Fruit fly (Drosophila melanogaster) whole organism, prepupa: ENCODE results near the gene galla-2.

Source experiments
- Blimp-1 ChIP-seq: fragments of 200-800 bp; sonication (Bioruptor generic); optimal IDR thresholded peaks from 3 replicates; lab custom pipeline; 2017; ENCODE audit warnings: missing biosample characterization, missing genetic modification characterization, mild to moderate bottlenecking, moderate library complexity, missing genetic modification reagents
- CG10631 ChIP-seq: fragments of 200-800 bp; sonication (Bioruptor generic); optimal IDR thresholded peaks from 2 replicates; lab custom pipeline; 2016; ENCODE audit warnings: missing biosample characterization, missing genetic modification characterization
- CG10669 ChIP-seq: fragments of 200-800 bp; sonication (Bioruptor generic); optimal IDR thresholded peaks from 3 replicates; lab custom pipeline; 2018; ENCODE audit warnings: missing biosample characterization, mild to moderate bottlenecking, missing genetic modification characterization, moderate library complexity
- CG11294 ChIP-seq: fragments of 200-800 bp; sonication (Bioruptor generic); IDR thresholded peaks from 2 replicates; pipeline ENCODE4 v1.3.6; 2022; ENCODE audit warnings: missing biosample characterization, missing genetic modification characterization
- CG11762 ChIP-seq: fragments of 200-800 bp; sonication (Bioruptor generic); optimal IDR thresholded peaks from 3 replicates; lab custom pipeline; 2016; ENCODE audit warnings: missing biosample characterization, missing genetic modification characterization; ENCODE audit not compliant: insufficient read depth
- CG11902 ChIP-seq: fragments of 200-800 bp; sonication (Bioruptor generic); optimal IDR thresholded peaks from 3 replicates; lab custom pipeline; 2016; ENCODE audit warnings: missing biosample characterization, missing genetic modification characterization
- CG15336 ChIP-seq: fragments of 200-800 bp; sonication (Bioruptor generic); IDR thresholded peaks from 2 replicates; pipeline ENCODE4 v1.3.6; 2022; ENCODE audit warnings: missing biosample characterization, missing genetic modification characterization
- CG1621 ChIP-seq: fragments of 200-800 bp; sonication (Bioruptor generic); optimal IDR thresholded peaks from 3 replicates; lab custom pipeline; 2018; ENCODE audit warnings: missing biosample characterization, mild to moderate bottlenecking, missing genetic modification characterization
- CG16779 ChIP-seq: fragments of 200-800 bp; sonication (Bioruptor generic); optimal IDR thresholded peaks from 3 replicates; lab custom pipeline; 2017; ENCODE audit warnings: missing biosample characterization, mild to moderate bottlenecking, missing genetic modification characterization
- CG31627 ChIP-seq: fragments of 200-800 bp; sonication (Bioruptor generic); optimal IDR thresholded peaks from 3 replicates; lab custom pipeline; 2016; ENCODE audit warnings: missing biosample characterization, missing genetic modification characterization
- CG32006 ChIP-seq: fragments of 200-800 bp; sonication (Bioruptor generic); optimal IDR thresholded peaks from 3 replicates; lab custom pipeline; 2017; ENCODE audit warnings: missing biosample characterization, mild to moderate bottlenecking, missing genetic modification characterization
- CG34406 ChIP-seq: fragments of 200-800 bp; sonication (Bioruptor generic); optimal IDR thresholded peaks from 3 replicates; lab custom pipeline; 2016; ENCODE audit warnings: missing biosample characterization, missing genetic modification characterization
- CG3919 ChIP-seq: fragments of 200-800 bp; sonication (Bioruptor generic); optimal IDR thresholded peaks from 3 replicates; lab custom pipeline; 2016; ENCODE audit warnings: missing biosample characterization, missing genetic modification characterization
- CG4318 ChIP-seq: fragments of 200-800 bp; sonication (Bioruptor generic); optimal IDR thresholded peaks from 3 replicates; lab custom pipeline; 2017; ENCODE audit warnings: missing biosample characterization, mild to moderate bottlenecking, missing genetic modification characterization
- CG6163 ChIP-seq: fragments of 200-800 bp; sonication (Bioruptor generic); IDR thresholded peaks from 3 replicates; pipeline ENCODE4 v1.3.6; 2022; ENCODE audit warnings: missing biosample characterization, missing genetic modification characterization
- CG6276 ChIP-seq: fragments of 200-800 bp; sonication (Bioruptor generic); optimal IDR thresholded peaks from 2 replicates; lab custom pipeline; 2017; ENCODE audit warnings: missing biosample characterization, mild to moderate bottlenecking, missing genetic modification characterization
- CG6792 ChIP-seq: fragments of 200-800 bp; sonication (Bioruptor generic); optimal IDR thresholded peaks from 3 replicates; lab custom pipeline; 2016; ENCODE audit warnings: missing biosample characterization, missing genetic modification characterization
- CG6808 ChIP-seq: fragments of 200-800 bp; sonication (Bioruptor generic); optimal IDR thresholded peaks from 3 replicates; lab custom pipeline; 2017; ENCODE audit warnings: missing biosample characterization, missing genetic modification characterization, mild to moderate bottlenecking, moderate library complexity, missing genetic modification reagents
- CG6854 ChIP-seq: fragments of 200-800 bp; sonication (Bioruptor generic); optimal IDR thresholded peaks from 2 replicates; lab custom pipeline; 2017; ENCODE audit warnings: missing biosample characterization, mild to moderate bottlenecking, missing genetic modification characterization
- CG7368 ChIP-seq: fragments of 200-800 bp; sonication (Bioruptor generic); optimal IDR thresholded peaks from 3 replicates; lab custom pipeline; 2016; ENCODE audit warnings: missing biosample characterization, missing genetic modification characterization
- CG8119 ChIP-seq: fragments of 200-800 bp; sonication (Bioruptor generic); IDR thresholded peaks from 3 replicates; pipeline ENCODE4 v1.3.6; 2022; ENCODE audit warnings: missing biosample characterization, missing genetic modification characterization
- CG8319 ChIP-seq: fragments of 200-800 bp; sonication (Bioruptor generic); optimal IDR thresholded peaks from 3 replicates; lab custom pipeline; 2016; ENCODE audit warnings: missing biosample characterization, missing genetic modification characterization
- CG8632 ChIP-seq: fragments of 200-800 bp; sonication (Bioruptor generic); optimal IDR thresholded peaks from 3 replicates; lab custom pipeline; 2016; ENCODE audit warnings: missing biosample characterization, missing genetic modification characterization
- Eip75B ChIP-seq: fragments of 200-800 bp; sonication (Bioruptor generic); optimal IDR thresholded peaks from 3 replicates; lab custom pipeline; 2016; ENCODE audit warnings: missing biosample characterization, missing genetic modification characterization
- Eip78C ChIP-seq: fragments of 200-800 bp; sonication (Bioruptor generic); peaks from one replicate; lab custom pipeline; 2016; ENCODE audit warnings: missing biosample characterization, missing genetic modification characterization
- Eip93F ChIP-seq: fragments of 200-800 bp; sonication (Bioruptor generic); optimal IDR thresholded peaks from 2 replicates; lab custom pipeline; 2016; ENCODE audit warnings: missing biosample characterization, mild to moderate bottlenecking, missing genetic modification characterization
- Ets21C ChIP-seq: fragments of 200-800 bp; sonication (Bioruptor generic); optimal IDR thresholded peaks from 3 replicates; lab custom pipeline; 2016; ENCODE audit warnings: missing biosample characterization, missing genetic modification characterization
- Ets96B ChIP-seq: fragments of 200-800 bp; optimal IDR thresholded peaks from 2 replicates; lab custom pipeline; 2019; ENCODE audit warnings: missing biosample characterization, mild to moderate bottlenecking, missing genetic modification characterization, moderate library complexity
- Gug ChIP-seq: fragments of 200-800 bp; sonication (Bioruptor generic); IDR thresholded peaks from 2 replicates; pipeline ENCODE4 v1.3.6; 2022; ENCODE audit warnings: missing biosample characterization, missing genetic modification characterization
- Hr38 ChIP-seq: sonication (Bioruptor generic); optimal IDR thresholded peaks from 2 replicates; lab custom pipeline; 2016; ENCODE audit warnings: missing biosample characterization, missing genetic modification characterization
- Hr39 ChIP-seq: fragments of 200-800 bp; sonication (Bioruptor generic); optimal IDR thresholded peaks from 2 replicates; lab custom pipeline; 2016; ENCODE audit warnings: missing biosample characterization, missing genetic modification characterization
- Hr4 ChIP-seq: fragments of 200-800 bp; sonication (Bioruptor generic); optimal IDR thresholded peaks from 3 replicates; lab custom pipeline; 2016; ENCODE audit warnings: missing biosample characterization, missing genetic modification characterization
- Lpt ChIP-seq: fragments of 200-800 bp; sonication (Bioruptor generic); optimal IDR thresholded peaks from 3 replicates; lab custom pipeline; 2016; ENCODE audit warnings: missing biosample characterization, missing genetic modification characterization
- OdsH ChIP-seq: fragments of 200-800 bp; sonication (Bioruptor generic); optimal IDR thresholded peaks from 3 replicates; lab custom pipeline; 2016; ENCODE audit warnings: missing biosample characterization, missing genetic modification characterization
- Smox ChIP-seq: fragments of 200-800 bp; sonication (Bioruptor generic); optimal IDR thresholded peaks from 3 replicates; lab custom pipeline; 2016; ENCODE audit warnings: missing biosample characterization, missing genetic modification characterization
- Sox102F ChIP-seq: fragments of 200-800 bp; sonication (Bioruptor generic); optimal IDR thresholded peaks from 2 replicates; lab custom pipeline; 2016; ENCODE audit warnings: missing biosample characterization, mild to moderate bottlenecking, missing genetic modification characterization
- Sox14 ChIP-seq: fragments of 200-800 bp; sonication (Bioruptor generic); optimal IDR thresholded peaks from 3 replicates; lab custom pipeline; 2016; ENCODE audit warnings: missing biosample characterization, missing genetic modification characterization
- Sox15 ChIP-seq: fragments of 200-800 bp; sonication (Bioruptor generic); optimal IDR thresholded peaks from 3 replicates; lab custom pipeline; 2016; ENCODE audit warnings: missing biosample characterization, missing genetic modification characterization
- achi ChIP-seq: fragments of 200-800 bp; sonication (Bioruptor generic); optimal IDR thresholded peaks from 3 replicates; lab custom pipeline; 2016; ENCODE audit warnings: missing biosample characterization, missing genetic modification characterization
- acj6 ChIP-seq: fragments of 200-800 bp; sonication (Bioruptor generic); optimal IDR thresholded peaks from 3 replicates; lab custom pipeline; 2016; ENCODE audit warnings: missing biosample characterization, missing genetic modification characterization
- cyc ChIP-seq: fragments of 200-800 bp; sonication (Bioruptor generic); optimal IDR thresholded peaks from 3 replicates; lab custom pipeline; 2016; ENCODE audit warnings: missing biosample characterization, missing genetic modification characterization
- dac ChIP-seq: fragments of 200-800 bp; sonication (Bioruptor generic); optimal IDR thresholded peaks from 2 replicates; lab custom pipeline; 2017; ENCODE audit warnings: missing biosample characterization, mild to moderate bottlenecking, missing genetic modification characterization
- dsx ChIP-seq: fragments of 200-800 bp; optimal IDR thresholded peaks from 3 replicates; lab custom pipeline; 2019; ENCODE audit warnings: missing biosample characterization, mild to moderate bottlenecking, missing genetic modification characterization, moderate library complexity; ENCODE audit not compliant: poor library complexity, severe bottlenecking
- eg ChIP-seq: fragments of 200-800 bp; sonication (Bioruptor generic); IDR thresholded peaks from 3 replicates; pipeline ENCODE4 v1.3.6; 2022; ENCODE audit warnings: missing biosample characterization, missing genetic modification characterization
- esn ChIP-seq: fragments of 200-800 bp; sonication (Bioruptor generic); optimal IDR thresholded peaks from 2 replicates; lab custom pipeline; 2016; ENCODE audit warnings: missing biosample characterization, mild to moderate bottlenecking, missing genetic modification characterization, moderate library complexity
- fd85E ChIP-seq: fragments of 200-800 bp; sonication (Bioruptor generic); optimal IDR thresholded peaks from 3 replicates; lab custom pipeline; 2016; ENCODE audit warnings: missing biosample characterization, missing genetic modification characterization
- pdm3 ChIP-seq: fragments of 200-800 bp; sonication (Bioruptor generic); optimal IDR thresholded peaks from 3 replicates; lab custom pipeline; 2016; ENCODE audit warnings: missing biosample characterization, missing genetic modification characterization
- salr ChIP-seq, 2 experiments: fragments of 200-800 bp; sonication (Bioruptor generic); optimal IDR thresholded peaks; 3 replicates each; lab custom pipeline; 2016 to 2018; ENCODE audit warnings: missing biosample characterization in 2 of 2, missing genetic modification characterization in 2 of 2, mild to moderate bottlenecking in 1 of 2
- spab ChIP-seq: fragments of 200-800 bp; sonication (Bioruptor generic); optimal IDR thresholded peaks from 2 replicates; lab custom pipeline; 2017; ENCODE audit warnings: missing biosample characterization, mild to moderate bottlenecking, missing genetic modification characterization, missing genetic modification reagents
- topi ChIP-seq: fragments of 200-800 bp; sonication (Bioruptor generic); optimal IDR thresholded peaks from 3 replicates; lab custom pipeline; 2016; ENCODE audit warnings: missing biosample characterization, missing genetic modification characterization
- vri ChIP-seq: fragments of 200-800 bp; sonication (Bioruptor generic); optimal IDR thresholded peaks from 3 replicates; lab custom pipeline; 2016; ENCODE audit warnings: missing biosample characterization, mild to moderate bottlenecking, missing genetic modification characterization

galla-2 gene

DNA sequence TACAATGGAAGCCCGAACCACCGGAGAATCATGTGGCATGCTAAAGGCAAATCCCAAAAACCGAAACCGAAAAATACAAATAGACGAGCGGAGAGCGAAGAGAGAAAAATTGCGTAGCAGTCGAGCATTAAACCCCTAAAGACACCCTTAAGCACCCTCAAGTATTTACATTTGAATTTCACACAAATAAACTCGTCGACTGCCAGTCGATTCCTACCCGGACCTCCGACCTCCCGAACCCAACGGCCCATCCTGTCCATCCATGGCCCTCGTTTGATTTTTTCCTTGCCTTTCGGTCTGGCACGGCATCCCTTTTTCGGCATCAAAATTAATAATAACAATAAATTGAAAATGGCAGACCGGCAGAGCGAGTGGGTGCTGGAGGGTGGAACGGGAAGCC lies 39.9 kb upstream of the galla-2 start:
- no peak for TF ChIP-seq esn
- TF ChIP-seq OdsH: no peak
- no peak for TF ChIP-seq Ets21C (GFP tag; lab: Kevin White, UChicago)

DNA sequence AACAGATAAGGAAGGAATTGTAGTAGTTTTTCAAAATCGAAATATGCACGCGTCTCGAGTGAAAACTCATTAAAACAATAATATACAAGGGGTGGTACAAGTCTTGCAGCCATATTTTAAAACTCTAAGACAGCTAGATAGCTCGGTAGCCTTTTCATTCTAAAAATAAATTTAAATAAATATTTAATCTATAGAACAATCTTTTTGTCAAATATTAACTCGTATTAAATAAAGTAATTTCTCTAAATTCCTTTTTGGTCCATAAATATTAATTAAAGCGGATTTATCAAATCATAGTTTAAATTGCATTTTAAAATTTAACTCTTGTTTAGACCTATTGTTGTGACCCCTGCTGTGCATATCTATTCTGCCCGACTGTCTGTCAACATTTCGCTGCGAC lies 39.4 kb upstream of the galla-2 start:
- TF ChIP-seq cyc (no peak), CG31627 (GFP tag; lab: Kevin White, UChicago) (no peak), CG11902 (GFP tag; lab: Kevin White, UChicago) (no peak), CG7368 (GFP tag; lab: Kevin White, UChicago) (no peak), CG4318 (GFP tag; lab: Kevin White, UChicago) (peak; percentile 13), fd85E (no peak), Eip75B (GFP tag; lab: Kevin White, UChicago) (no peak), OdsH (peak; percentile 39), CG10669 (GFP tag; lab: Kevin White, UChicago) (peak; percentile 34), CG10631 (peak; percentile 44), pdm3 (no peak), Hr38 (GFP tag; lab: Kevin White, UChicago) (no peak), CG1621 (tag; lab: Kevin White, UChicago) (no peak), Smox (GFP tag; lab: Kevin White, UChicago) (no peak), CG11762 (GFP tag; lab: Kevin White, UChicago) (no peak), acj6 (peak; percentile 43), Blimp-1 (no peak), Sox15 (peak; percentile 4), CG8119 (no peak), Gug (GFP tag; lab: Robert Waterston, UW) (no peak), CG34406 (GFP tag; lab: Kevin White, UChicago) (peak; percentile 35), vri (GFP tag; lab: Kevin White, UChicago) (no peak), CG15336 (GFP tag; lab: Robert Waterston, UW) (0 out of 2 replicates have a peak, but pooled peaks have one; percentile 17), CG6808 (GFP tag; lab: Kevin White, UChicago) (peak; percentile 18), CG16779 (peak; percentile 7), CG3919 (no peak), CG32006 (GFP tag; lab: Kevin White, UChicago) (peak; percentile 57), salr (GFP tag; optimal IDR thresholded peaks at IDR 0.05; lab: Kevin White, UChicago) (peak in 1 of 2 experiments; percentile 32), topi (GFP tag; lab: Kevin White, UChicago) (no peak), Ets21C (GFP tag; lab: Kevin White, UChicago) (no peak), Hr39 (GFP tag; lab: Kevin White, UChicago) (no peak), Eip78C (GFP tag; lab: Kevin White, UChicago) (peak; percentile 75), Sox14 (no peak), CG8632 (GFP tag; lab: Kevin White, UChicago) (peak; percentile 44), CG8319 (peak; percentile 4), eg (GFP tag; lab: Robert Waterston, UW) (peak; percentile 42; the same call in 1 of the 3 replicates), esn (peak; percentile 21), CG6276 (GFP tag; lab: Kevin White, UChicago) (peak; percentile 11), Eip93F (no peak), CG11294 (no peak), achi (GFP tag; lab: Kevin White, UChicago) (peak; percentile 45), CG6854 (GFP tag; lab: Kevin White, UChicago) (no peak), dsx (GFP tag; lab: Kevin White, UChicago) (peak; percentile 22), CG6163 (no peak), spab (peak; percentile 46), dac (GFP tag; lab: Kevin White, UChicago) (no peak), Hr4 (GFP tag; lab: Kevin White, UChicago) (no peak), Lpt (no peak), CG6792 (GFP tag; lab: Kevin White, UChicago) (no peak), Sox102F (GFP tag; lab: Kevin White, UChicago) (no peak), Ets96B (tag; lab: Kevin White, UChicago) (peak; percentile 52)
